Worm (Caenorhabditis elegans) whole organism, young adult: Measurements from ENCODE around the gene Y4C6B.1.

Source experiments
- B0336.3 ChIP-seq: fragments of 200-800 bp; sonication (Bioruptor generic); IDR thresholded peaks from 2 replicates; pipeline ENCODE4 v1.3.6; 2022; ENCODE audit warnings: missing genetic modification characterization, missing compliant biosample characterization
- C17E4.6 ChIP-seq: fragments of 200-800 bp; sonication (Bioruptor generic); IDR thresholded peaks from 2 replicates; pipeline ENCODE4 v1.3.6; 2022; ENCODE audit warnings: missing genetic modification reagents, missing genetic modification characterization, missing compliant biosample characterization
- Y95B8A.8 ChIP-seq: fragments of 200-800 bp; sonication (Bioruptor generic); IDR thresholded peaks from 2 replicates; pipeline ENCODE4 v1.3.6; 2022; ENCODE audit warnings: missing genetic modification reagents, missing genetic modification characterization, missing compliant biosample characterization
- aptf-2 ChIP-seq: fragments of 200-800 bp; sonication (Bioruptor generic); conservative IDR thresholded peaks from 2 replicates; pipeline ENCODE4 v1.3.6; 2022; ENCODE audit warnings: missing genetic modification reagents, missing genetic modification characterization, missing compliant biosample characterization
- atf-7 ChIP-seq: sonication (generic microtip); optimal IDR thresholded peaks from 2 replicates; lab custom pipeline; 2017; ENCODE audit warnings: mild to moderate bottlenecking, missing genetic modification characterization, missing compliant biosample characterization
- athp-1 ChIP-seq: sonication (generic microtip); optimal IDR thresholded peaks from 2 replicates; lab custom pipeline; 2017; ENCODE audit warnings: mild to moderate bottlenecking, missing genetic modification characterization, missing compliant biosample characterization
- attf-5 ChIP-seq: fragments of 200-800 bp; sonication (Bioruptor generic); optimal IDR thresholded peaks from 2 replicates; lab custom pipeline; 2018; ENCODE audit warnings: mild to moderate bottlenecking, missing genetic modification characterization, missing compliant biosample characterization
- ccch-3 ChIP-seq: fragments of 200-800 bp; sonication (Bioruptor generic); optimal IDR thresholded peaks from 2 replicates; lab custom pipeline; 2018; ENCODE audit warnings: mild to moderate bottlenecking, missing genetic modification characterization, missing compliant biosample characterization
- ceh-100 ChIP-seq: fragments of 200-800 bp; sonication (Bioruptor generic); IDR thresholded peaks from 2 replicates; pipeline ENCODE4 v1.3.6; 2022; ENCODE audit warnings: missing genetic modification reagents, missing genetic modification characterization, missing compliant biosample characterization
- ceh-27 ChIP-seq: fragments of 200-800 bp; sonication (Bioruptor generic); optimal IDR thresholded peaks from 2 replicates; lab custom pipeline; 2018; ENCODE audit warnings: mild to moderate bottlenecking, missing genetic modification characterization, moderate library complexity, missing compliant biosample characterization
- ceh-58 ChIP-seq: fragments of 200-800 bp; sonication (Bioruptor generic); IDR thresholded peaks from 2 replicates; pipeline ENCODE4 v1.3.6; 2022; ENCODE audit warnings: missing genetic modification characterization, missing compliant biosample characterization
- dox-1 ChIP-seq: fragments of 200-800 bp; sonication (Bioruptor generic); IDR thresholded peaks from 2 replicates; pipeline ENCODE4 v1.3.6; 2022; ENCODE audit warnings: missing genetic modification reagents, missing genetic modification characterization, missing compliant biosample characterization
- egl-18 ChIP-seq: fragments of 200-800 bp; sonication (Bioruptor generic); IDR thresholded peaks from 2 replicates; pipeline ENCODE4 v1.3.6; 2022; ENCODE audit warnings: missing genetic modification reagents, missing genetic modification characterization, missing compliant biosample characterization
- ekl-4 ChIP-seq: fragments of 200-800 bp; sonication (Bioruptor generic); IDR thresholded peaks from 2 replicates; pipeline ENCODE4 v1.3.6; 2022; ENCODE audit warnings: missing genetic modification reagents, missing genetic modification characterization, missing compliant biosample characterization
- hmg-1.2 ChIP-seq: fragments of 200-800 bp; sonication (Bioruptor generic); IDR thresholded peaks from 2 replicates; pipeline ENCODE4 v1.3.6; 2022; ENCODE audit warnings: missing genetic modification reagents, missing genetic modification characterization, missing compliant biosample characterization
- lag-1 ChIP-seq: fragments of 200-800 bp; sonication (Bioruptor generic); IDR thresholded peaks from 2 replicates; pipeline ENCODE4 v1.3.6; 2022; ENCODE audit warnings: missing genetic modification reagents, missing genetic modification characterization, missing compliant biosample characterization
- let-526 ChIP-seq: fragments of 200-800 bp; sonication (Bioruptor generic); IDR thresholded peaks from 2 replicates; pipeline ENCODE4 v1.3.6; 2022; ENCODE audit warnings: missing genetic modification reagents, missing genetic modification characterization, missing compliant biosample characterization
- let-607 ChIP-seq, 2 experiments: fragments of 200-800 bp in 1 of 2; sonication (Bioruptor generic) in 1 of 2; sonication (generic microtip) in 1 of 2; optimal IDR thresholded peaks; 2 replicates each; lab custom pipeline; 2016 to 2018; ENCODE audit warnings: mild to moderate bottlenecking in 2 of 2, missing compliant biosample characterization in 2 of 2, missing genetic modification characterization in 2 of 2, moderate library complexity in 2 of 2, missing genotype in 1 of 2
- lin-26 ChIP-seq: fragments of 200-800 bp; sonication (Bioruptor generic); IDR thresholded peaks from 2 replicates; pipeline ENCODE4 v1.3.6; 2022; ENCODE audit warnings: missing genetic modification reagents, missing genetic modification characterization, missing compliant biosample characterization
- lin-35 ChIP-seq, 3 experiments: fragments of 150-350 bp in 2 of 3; sonication (generic microtip) in 1 of 3; optimal IDR thresholded peaks; 2 replicates each; lab custom pipeline; 2014 to 2018; ENCODE audit warnings: missing biosample characterization in 3 of 3, missing genetic modification characterization in 3 of 3, missing genetic modification reagents in 3 of 3
- lin-54 ChIP-seq: fragments of 200-800 bp; sonication (Bioruptor generic); optimal IDR thresholded peaks from 2 replicates; lab custom pipeline; 2018; ENCODE audit warnings: mild to moderate bottlenecking, missing genetic modification characterization, missing compliant biosample characterization
- madf-3 ChIP-seq: fragments of 200-800 bp; sonication (Bioruptor generic); IDR thresholded peaks from 2 replicates; pipeline ENCODE4 v1.3.6; 2022; ENCODE audit warnings: missing genetic modification reagents, missing genetic modification characterization, missing compliant biosample characterization
- madf-6 ChIP-seq: fragments of 200-800 bp; sonication (Bioruptor generic); IDR thresholded peaks from 2 replicates; pipeline ENCODE4 v1.3.6; 2022; ENCODE audit warnings: missing genetic modification reagents, missing genetic modification characterization, missing compliant biosample characterization
- madf-8 ChIP-seq: fragments of 200-800 bp; sonication (Bioruptor generic); conservative IDR thresholded peaks from 2 replicates; pipeline ENCODE4 v1.3.6; 2022; ENCODE audit warnings: missing genetic modification reagents, missing genetic modification characterization, missing compliant biosample characterization
- mcd-1 ChIP-seq: fragments of 200-800 bp; sonication (Bioruptor generic); IDR thresholded peaks from 2 replicates; pipeline ENCODE4 v1.3.6; 2022; ENCODE audit warnings: missing genetic modification reagents, missing genetic modification characterization, missing compliant biosample characterization
- mel-28 ChIP-seq: sonication (generic microtip); optimal IDR thresholded peaks from 2 replicates; lab custom pipeline; 2016; ENCODE audit warnings: borderline replicate concordance, mild to moderate bottlenecking, missing genetic modification characterization, missing compliant biosample characterization
- mes-4 ChIP-seq: sonication (generic microtip); optimal IDR thresholded peaks from 2 replicates; lab custom pipeline; 2016; ENCODE audit warnings: missing genotype, missing genetic modification characterization, missing compliant biosample characterization
- nfya-1 ChIP-seq: sonication (generic microtip); optimal IDR thresholded peaks from 2 replicates; lab custom pipeline; 2017; ENCODE audit warnings: antibody characterized with exemption, missing compliant biosample characterization, missing genetic modification characterization, borderline replicate concordance; ENCODE audit not compliant: insufficient read depth
- nfyb-1 ChIP-seq: fragments of 200-800 bp; sonication (Bioruptor generic); IDR thresholded peaks from 2 replicates; pipeline ENCODE4 v1.3.6; 2022; ENCODE audit warnings: missing genetic modification reagents, missing genetic modification characterization, missing compliant biosample characterization
- nhr-80 ChIP-seq: sonication (generic microtip); optimal IDR thresholded peaks from 2 replicates; lab custom pipeline; 2016; ENCODE audit warnings: missing genetic modification characterization, missing compliant biosample characterization
- pbrm-1 ChIP-seq: fragments of 200-800 bp; sonication (Bioruptor generic); IDR thresholded peaks from 2 replicates; pipeline ENCODE4 v1.3.6; 2022; ENCODE audit warnings: missing genetic modification reagents, missing genetic modification characterization, missing compliant biosample characterization
- pha-4 ChIP-seq: fragments of 150-350 bp; sonication (generic microtip); optimal IDR thresholded peaks from 2 replicates; lab custom pipeline; 2014; ENCODE audit warnings: missing biosample characterization, missing genetic modification reagents, missing genetic modification characterization
- rpc-1 ChIP-seq, 2 experiments: fragments of 150-350 bp in 1 of 2; sonication (generic microtip) in 1 of 2; optimal IDR thresholded peaks; 2 replicates each; lab custom pipeline; 2014 to 2018; ENCODE audit warnings: missing biosample characterization in 1 of 2, missing genetic modification characterization in 1 of 2, missing genetic modification reagents in 1 of 2, missing genotype in 1 of 2
- sdz-38 ChIP-seq: sonication (generic microtip); optimal IDR thresholded peaks from 2 replicates; lab custom pipeline; 2016; ENCODE audit warnings: missing genotype, missing genetic modification characterization, missing compliant biosample characterization
- snpc-3.4 ChIP-seq: sonication (generic microtip); optimal IDR thresholded peaks from 2 replicates; lab custom pipeline; 2017; ENCODE audit warnings: missing genetic modification characterization, mild to moderate bottlenecking, missing compliant biosample characterization, antibody characterized with exemption, moderate library complexity, missing genotype, missing genetic modification reagents
- snpc-4 ChIP-seq, 5 experiments: fragments of 150-350 bp in 1 of 5; sonication (generic microtip) in 4 of 5; optimal IDR thresholded peaks; 2 replicates each; lab custom pipeline; 2014 to 2018; ENCODE audit warnings: missing genetic modification characterization in 5 of 5, missing biosample characterization in 3 of 5, antibody characterized with exemption in 2 of 5, mild to moderate bottlenecking in 2 of 5, missing compliant biosample characterization in 2 of 5, missing genotype in 2 of 5, moderate library complexity in 2 of 5, missing genetic modification reagents in 1 of 5
- tbp1 ChIP-seq: fragments of 200-800 bp; sonication (Bioruptor generic); optimal IDR thresholded peaks from 2 replicates; lab custom pipeline; 2018; ENCODE audit warnings: mild to moderate bottlenecking, missing genetic modification characterization, missing compliant biosample characterization
- unc-130 ChIP-seq: sonication (generic microtip); optimal IDR thresholded peaks from 2 replicates; lab custom pipeline; 2016; ENCODE audit warnings: missing genetic modification reagents, missing genetic modification characterization, missing compliant biosample characterization
- zfh-2 ChIP-seq: fragments of 200-800 bp; sonication (Bioruptor generic); conservative IDR thresholded peaks from 2 replicates; pipeline ENCODE4 v1.3.6; 2022; ENCODE audit warnings: missing genetic modification reagents, missing genetic modification characterization, missing compliant biosample characterization
- ztf-25 ChIP-seq: fragments of 200-800 bp; sonication (Bioruptor generic); IDR thresholded peaks from 2 replicates; pipeline ENCODE4 v1.3.6; 2022; ENCODE audit warnings: missing genetic modification reagents, missing genetic modification characterization, missing compliant biosample characterization

The Y4C6B.1 gene

DNA sequence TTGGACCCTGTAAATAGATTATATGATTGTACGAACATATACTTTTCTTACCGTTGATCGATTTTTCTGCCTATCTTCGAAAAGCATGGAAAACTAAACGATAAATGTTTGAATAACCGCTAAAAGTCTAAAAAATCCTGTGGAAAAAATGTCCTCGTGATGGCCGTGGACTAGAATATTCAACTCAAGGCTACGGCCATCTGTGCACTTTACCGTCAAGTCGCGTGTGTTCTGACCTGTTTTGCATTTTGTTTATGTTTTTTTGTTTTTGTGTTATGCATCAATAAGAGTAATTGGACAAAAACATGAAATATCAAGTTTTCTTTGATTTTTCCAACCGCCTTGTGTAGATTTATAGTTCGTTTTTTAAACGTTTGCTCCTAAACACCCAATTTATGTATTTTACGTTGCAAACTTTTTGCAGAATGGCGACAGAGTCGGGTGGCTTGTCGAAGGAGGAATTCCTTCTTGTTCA lies 9.9 kb downstream of the Y4C6B.1 start, which contains the start of the genes hda-6 and F41H10.4 (continued):
- TF ChIP-seq pbrm-1 (GFP tag; lab: Robert Waterston, UW): peak; percentile 31; the same call in 1 of the 2 replicates
- TF ChIP-seq, all 124 proteins: peak for 35

DNA sequence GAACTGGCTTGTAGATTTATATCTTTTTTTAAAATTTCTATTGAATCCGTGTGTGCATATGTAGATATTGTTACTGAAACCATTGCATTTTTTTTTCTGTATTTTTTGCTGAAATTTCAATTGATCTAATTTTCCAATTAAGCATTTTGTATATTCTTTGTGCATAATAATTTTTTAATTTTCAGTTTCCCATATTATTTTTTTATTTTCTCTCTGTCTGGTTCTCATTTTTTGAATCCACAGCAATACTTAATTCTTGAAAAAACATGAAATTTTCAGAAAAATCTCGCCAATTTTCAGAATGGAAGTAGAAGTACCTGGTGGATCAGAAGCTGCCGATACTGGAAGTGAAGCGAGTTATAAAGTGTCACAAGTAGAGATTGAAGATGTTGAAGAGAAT lies 12.3 kb downstream of the Y4C6B.1 start, which contains the start of gene sand-1:
TSS of gene sand-1 (plus strand) at position 301 of the 400 bp plus-strand sequence.
- TF ChIP-seq lag-1 (GFP tag; lab: Robert Waterston, UW): no peak
- TF ChIP-seq athp-1 (tag; lab: Kevin White, UChicago): peak; percentile 30
- TF ChIP-seq snpc-4 (GFP tag; optimal IDR thresholded peaks at IDR 0.05; lab: Kevin White, UChicago): no peak
- peak in 1 of 4 experiments; percentile 66 for TF ChIP-seq snpc-4 (tag; optimal IDR thresholded peaks at IDR 0.05; lab: Kevin White, UChicago)
- no peak for TF ChIP-seq ceh-100 (GFP tag; lab: Robert Waterston, UW)
- no peak for TF ChIP-seq aptf-2

DNA sequence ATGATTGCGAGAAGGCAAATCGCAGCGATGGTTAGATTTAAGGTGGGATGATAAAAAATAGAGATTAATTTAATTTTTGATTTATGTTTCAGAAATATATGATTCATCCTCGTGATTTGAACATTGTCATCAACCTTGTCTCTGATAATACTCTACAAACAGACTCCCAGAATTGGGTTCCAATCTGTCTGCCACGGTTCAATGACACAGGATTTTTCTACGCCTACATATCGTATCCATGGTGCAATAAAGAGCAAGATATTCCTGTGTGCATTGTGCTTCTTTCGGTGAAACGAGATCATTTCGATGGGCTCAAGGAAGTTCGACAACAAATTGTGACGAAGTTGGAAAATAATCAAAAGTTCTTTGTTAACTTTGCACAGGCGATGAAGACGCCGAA lies 13.6 kb downstream of the Y4C6B.1 start:
- no peak for TF ChIP-seq attf-5 (GFP tag; lab: Kevin White, UChicago)
- TF ChIP-seq pha-4: no peak
- TF ChIP-seq sdz-38 (tag; lab: Kevin White, UChicago): no peak
- no peak for TF ChIP-seq let-607 (tag; optimal IDR thresholded peaks at IDR 0.05; lab: Kevin White, UChicago)
- TF ChIP-seq B0336.3 (GFP tag; lab: Robert Waterston, UW): no peak
- no peak for TF ChIP-seq ztf-25 (GFP tag; lab: Robert Waterston, UW)
- no peak for TF ChIP-seq rpc-1 (optimal IDR thresholded peaks at IDR 0.05; lab: Kevin White, UChicago)
- TF ChIP-seq rpc-1 (tag; optimal IDR thresholded peaks at IDR 0.05; lab: Kevin White, UChicago): no peak
- TF ChIP-seq ccch-3: no peak
- TF ChIP-seq madf-8 (GFP tag; lab: Robert Waterston, UW): no peak
- no peak for TF ChIP-seq nfya-1 (tag; lab: Kevin White, UChicago)
- no peak for TF ChIP-seq ceh-27 (GFP tag; lab: Kevin White, UChicago)
- no peak for TF ChIP-seq snpc-3.4 (tag; lab: Kevin White, UChicago)
- no peak for TF ChIP-seq ceh-58
- TF ChIP-seq atf-7 (tag; lab: Kevin White, UChicago): no peak
- no peak for TF ChIP-seq mes-4 (tag; lab: Kevin White, UChicago)
- TF ChIP-seq unc-130 (GFP tag; lab: Kevin White, UChicago): no peak
- TF ChIP-seq nhr-80: no peak

DNA sequence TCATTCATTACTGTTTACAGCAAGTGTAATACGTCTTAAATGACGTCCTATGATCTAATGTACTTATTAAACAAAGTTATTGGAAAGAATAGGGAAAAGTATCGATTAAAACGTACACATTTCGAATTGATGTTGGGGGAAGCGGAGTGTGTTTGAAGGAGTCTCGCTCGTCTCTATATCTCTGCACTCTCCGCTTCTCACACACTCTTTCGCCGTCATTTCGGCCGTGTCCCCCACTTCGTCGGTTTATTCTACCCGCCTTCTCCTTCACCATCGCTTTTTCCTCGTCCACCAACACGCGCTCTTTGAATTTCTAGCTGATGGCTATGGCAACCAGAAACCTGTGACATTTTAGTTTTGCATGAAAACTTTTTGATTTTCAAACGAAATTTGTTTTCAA lies 14.6 kb downstream of the Y4C6B.1 start:
- no peak for TF ChIP-seq lin-26 (GFP tag; lab: Robert Waterston, UW)
- TF ChIP-seq C17E4.6 (GFP tag; lab: Robert Waterston, UW): peak; percentile 23; the same call in 1 of the 2 replicates
- TF ChIP-seq pbrm-1 (GFP tag; lab: Robert Waterston, UW): 0 out of 2 replicates have a peak, but pooled peaks have one; percentile 31
- no peak for TF ChIP-seq pha-4
- peak; percentile 63; the same call in 1 of the 2 replicates for TF ChIP-seq egl-18
- no peak for TF ChIP-seq lin-35 (GFP tag; optimal IDR thresholded peaks at IDR 0.05; lab: Kevin White, UChicago)
- TF ChIP-seq attf-5 (GFP tag; lab: Kevin White, UChicago): peak; percentile 77
- 0 out of 2 replicates have a peak, but pooled peaks have one; percentile 20 for TF ChIP-seq nfyb-1
- TF ChIP-seq Y95B8A.8 (GFP tag; lab: Robert Waterston, UW): 0 out of 2 replicates have a peak, but pooled peaks have one; percentile 40
- peak; percentile 93 for TF ChIP-seq hmg-1.2 (GFP tag; lab: Robert Waterston, UW)
- TF ChIP-seq snpc-4 (GFP tag; optimal IDR thresholded peaks at IDR 0.05; lab: Kevin White, UChicago): no peak
- peak in 2 of 4 experiments; percentile 20 to 67 for TF ChIP-seq snpc-4 (tag; optimal IDR thresholded peaks at IDR 0.05; lab: Kevin White, UChicago)
- peak; percentile 67 for TF ChIP-seq mcd-1 (GFP tag; lab: Robert Waterston, UW)
- peak; percentile 63 for TF ChIP-seq zfh-2 (GFP tag; lab: Robert Waterston, UW)
- peak; percentile 6 for TF ChIP-seq lin-54 (GFP tag; lab: Kevin White, UChicago)
- TF ChIP-seq ekl-4 (GFP tag; lab: Robert Waterston, UW): 0 out of 2 replicates have a peak, but pooled peaks have one; percentile 48
- peak; percentile 52 for TF ChIP-seq madf-6
- peak; percentile 36; the same call in 1 of the 2 replicates for TF ChIP-seq dox-1
- no peak for TF ChIP-seq madf-3 (GFP tag; lab: Robert Waterston, UW)
- no peak for TF ChIP-seq mel-28 (tag; lab: Kevin White, UChicago)
- no peak for TF ChIP-seq let-526 (GFP tag; lab: Robert Waterston, UW)
- peak; percentile 11 for TF ChIP-seq nhr-80
- TF ChIP-seq B0336.3 (GFP tag; lab: Robert Waterston, UW): peak; percentile 46; the same call in 1 of the 2 replicates
- TF ChIP-seq tbp1 (GFP tag; lab: Kevin White, UChicago): peak; percentile 8
